Worm (Caenorhabditis elegans): ENCODE data around the gene rga-8.
A peak's percentile ranks its signal among the peaks of the same experiment; 100 is the strongest.

rga-8 gene

ce11 chrX:5319214-5319838 is 39.8 kb upstream of the rga-8 start (continued):
- TF ChIP-seq attf-5 (GFP tag; optimal IDR thresholded peaks at IDR 0.05) (peak; percentile 17), F52B5.7 (tag; optimal IDR thresholded peaks at IDR 0.05) (no peak), Y56A3A.18 (GFP tag; IDR thresholded peaks at IDR 0.05) (peak; percentile 65; the same call in 1 of the 2 replicates), F22D6.2 (tag; optimal IDR thresholded peaks at IDR 0.05) (no peak), zim-3 (tag; optimal IDR thresholded peaks at IDR 0.05) (peak; percentile 81), nhr-80 (tag; optimal IDR thresholded peaks at IDR 0.05) (peak; percentile 23), ztf-18 (tag; optimal IDR thresholded peaks at IDR 0.05) (peak; percentile 27), die-1 (tag; optimal IDR thresholded peaks at IDR 0.05) (peak; percentile 83), snpc-3.4 (tag; optimal IDR thresholded peaks at IDR 0.05) (peak; percentile 86), rec-8 (tag; optimal IDR thresholded peaks at IDR 0.05) (peak; percentile 42 to 63), ceh-27 (GFP tag; optimal IDR thresholded peaks at IDR 0.05) (peak; percentile 54), lin-35 (GFP tag; optimal IDR thresholded peaks at IDR 0.05) (peak in 1 of 3 experiments; percentile 57), T26A5.8 (tag; optimal IDR thresholded peaks at IDR 0.05) (peak; percentile 32), rpc-1 (optimal IDR thresholded peaks at IDR 0.05) (peak; percentile 96), rpc-1 (tag; optimal IDR thresholded peaks at IDR 0.05) (peak; percentile 87), lin-40 (tag; optimal IDR thresholded peaks at IDR 0.05) (peak; percentile 63), hmg-1.2 (GFP tag; IDR thresholded peaks at IDR 0.05) (peak; percentile 75), hmg-20 (GFP tag; IDR thresholded peaks at IDR 0.05) (peak; percentile 76), T07F8.4 (tag; optimal IDR thresholded peaks at IDR 0.05) (peak; percentile 50), ekl-4 (GFP tag; IDR thresholded peaks at IDR 0.05) (no peak; the same call in 1 of the 2 replicates), madf-3 (GFP tag; IDR thresholded peaks at IDR 0.05) (0 out of 2 replicates have a peak, but pooled peaks have one; percentile 22), let-607 (tag; optimal IDR thresholded peaks at IDR 0.05) (peak; percentile 15 to 31), snpc-1.1 (tag; optimal IDR thresholded peaks at IDR 0.05; ENCODE audit: insufficient read depth) (peak; percentile 83), ztf-26 (tag; optimal IDR thresholded peaks at IDR 0.05) (peak; percentile 22), Y53G8AR.9 (GFP tag; conservative IDR thresholded peaks at IDR 0.05) (0 out of 2 replicates have a peak, but pooled peaks have one; percentile 51), dpl-1 (GFP tag; optimal IDR thresholded peaks at IDR 0.05) (peak; percentile 4), ceh-91 (GFP tag; IDR thresholded peaks at IDR 0.05) (no peak)

- no peak for TF ChIP-seq sptf-2 (GFP tag; optimal IDR thresholded peaks at IDR 0.05)
- TF ChIP-seq fkh-3 (tag; optimal IDR thresholded peaks at IDR 0.05), result no peak
- TF ChIP-seq mel-28 (tag; optimal IDR thresholded peaks at IDR 0.05; ENCODE audit: borderline replicate concordance), result no peak
- no peak for TF ChIP-seq ztf-25 (GFP tag; IDR thresholded peaks at IDR 0.05)
- TF ChIP-seq cebp-2 (GFP tag; IDR thresholded peaks at IDR 0.05), result no peak
- no peak for TF ChIP-seq pha-4 (tag; optimal IDR thresholded peaks at IDR 0.05)
- TF ChIP-seq F37B4.10 (GFP tag; IDR thresholded peaks at IDR 0.05), result no peak
- no peak for TF ChIP-seq nhr-27 (tag; optimal IDR thresholded peaks at IDR 0.05)
- TF ChIP-seq nhr-80 (tag; optimal IDR thresholded peaks at IDR 0.05), result no peak
- no peak for TF ChIP-seq chd-7 (tag; optimal IDR thresholded peaks at IDR 0.05)
- TF ChIP-seq let-607 (tag; optimal IDR thresholded peaks at IDR 0.05), result no peak
- TF ChIP-seq nhr-90 (tag; optimal IDR thresholded peaks at IDR 0.05), result no peak
- TF ChIP-seq F57C9.4 (tag; optimal IDR thresholded peaks at IDR 0.05), result no peak
- TF ChIP-seq nfya-1 (tag; optimal IDR thresholded peaks at IDR 0.05; ENCODE audit: borderline replicate concordance, insufficient read depth), result no peak
- TF ChIP-seq hsf-1 (GFP tag; IDR thresholded peaks at IDR 0.05), result no peak
- no peak for TF ChIP-seq F22D6.2 (tag; optimal IDR thresholded peaks at IDR 0.05)
- TF ChIP-seq madf-3 (GFP tag; IDR thresholded peaks at IDR 0.05), result no peak
- TF ChIP-seq F52B5.7 (tag; optimal IDR thresholded peaks at IDR 0.05), result no peak
Observed at ce11 chrX:5311174-5311573, 31.6 kb upstream of the rga-8 start.
